Fruit fly (Drosophila melanogaster) whole organism, embryonic: ENCODE data around the gene sals.

ENCODE experiments used
- Bteb2 ChIP-seq: fragments of 200-800 bp; sonication (Bioruptor generic); optimal IDR thresholded peaks from 2 replicates; lab custom pipeline; 2016; ENCODE audit warnings: missing biosample characterization, missing genetic modification characterization
- CG10321 ChIP-seq: fragments of 200-800 bp; sonication (Bioruptor generic); IDR thresholded peaks from 2 replicates; pipeline ENCODE4 v1.3.6; 2022; ENCODE audit warnings: missing biosample characterization, missing genetic modification characterization
- CG10959 ChIP-seq: fragments of 200-800 bp; sonication (Bioruptor generic); IDR thresholded peaks from 2 replicates; pipeline ENCODE4 v1.3.6; 2022; ENCODE audit warnings: missing biosample characterization, missing genetic modification characterization
- CG11456 ChIP-seq: fragments of 200-800 bp; sonication (Bioruptor generic); IDR thresholded peaks from 3 replicates; pipeline ENCODE4 v1.3.6; 2022; ENCODE audit warnings: missing biosample characterization, missing genetic modification characterization
- CG11504 ChIP-seq: fragments of 200-800 bp; sonication (Bioruptor generic); optimal IDR thresholded peaks from 3 replicates; lab custom pipeline; 2019; ENCODE audit warnings: missing biosample characterization, mild to moderate bottlenecking, missing genetic modification characterization, moderate library complexity
- CG11723 ChIP-seq: fragments of 200-800 bp; sonication (Bioruptor generic); optimal IDR thresholded peaks from 2 replicates; lab custom pipeline; 2017; ENCODE audit warnings: missing biosample characterization, mild to moderate bottlenecking, missing genetic modification characterization
- CG12071 ChIP-seq: fragments of 200-800 bp; sonication (Bioruptor generic); optimal IDR thresholded peaks from 3 replicates; lab custom pipeline; 2018; ENCODE audit warnings: missing biosample characterization, mild to moderate bottlenecking, missing genetic modification characterization
- CG12155 ChIP-seq: fragments of 200-800 bp; sonication (Bioruptor generic); optimal IDR thresholded peaks from 3 replicates; lab custom pipeline; 2016; ENCODE audit warnings: missing biosample characterization, missing genetic modification characterization
- CG12391 ChIP-seq: fragments of 200-800 bp; sonication (Bioruptor generic); optimal IDR thresholded peaks from 3 replicates; lab custom pipeline; 2018; ENCODE audit warnings: missing biosample characterization, mild to moderate bottlenecking, missing genetic modification characterization, moderate library complexity
- CG13123 ChIP-seq: fragments of 200-800 bp; sonication (Bioruptor generic); optimal IDR thresholded peaks from 2 replicates; lab custom pipeline; 2016; ENCODE audit warnings: missing biosample characterization, missing genetic modification characterization
- CG14050 ChIP-seq: fragments of 200-800 bp; sonication (Bioruptor generic); IDR thresholded peaks from 3 replicates; pipeline ENCODE4 v1.3.6; 2022; ENCODE audit warnings: missing biosample characterization, missing genetic modification characterization
- CG17802 ChIP-seq: fragments of 200-800 bp; sonication (Bioruptor generic); optimal IDR thresholded peaks from 2 replicates; lab custom pipeline; 2018; ENCODE audit warnings: missing biosample characterization, mild to moderate bottlenecking, missing genetic modification characterization, moderate library complexity
- CG32532 ChIP-seq: fragments of 200-800 bp; sonication (Bioruptor generic); IDR thresholded peaks from 2 replicates; pipeline ENCODE4 v1.3.6; 2022; ENCODE audit warnings: missing biosample characterization, missing genetic modification characterization
- CG3407 ChIP-seq: fragments of 200-800 bp; sonication (Bioruptor generic); optimal IDR thresholded peaks from 2 replicates; lab custom pipeline; 2018; ENCODE audit warnings: missing biosample characterization, mild to moderate bottlenecking, missing genetic modification characterization
- CG4404 ChIP-seq: fragments of 200-800 bp; sonication (Bioruptor generic); IDR thresholded peaks from 2 replicates; pipeline ENCODE4 v1.3.6; 2022; ENCODE audit warnings: missing biosample characterization, missing genetic modification characterization
- CG6854 ChIP-seq: fragments of 200-800 bp; sonication (Bioruptor generic); optimal IDR thresholded peaks from 3 replicates; lab custom pipeline; 2017; ENCODE audit warnings: missing biosample characterization, mild to moderate bottlenecking, missing genetic modification characterization
- CG8281 ChIP-seq: fragments of 200-800 bp; sonication (Bioruptor generic); optimal IDR thresholded peaks from 2 replicates; lab custom pipeline; 2018; ENCODE audit warnings: missing biosample characterization, mild to moderate bottlenecking, missing genetic modification characterization, moderate library complexity
- Dip3 ChIP-seq: fragments of 200-800 bp; sonication (Bioruptor generic); optimal IDR thresholded peaks from 3 replicates; lab custom pipeline; 2016; ENCODE audit warnings: missing biosample characterization, missing genetic modification characterization
- Dll ChIP-seq: fragments of 200-800 bp; sonication (Bioruptor generic); IDR thresholded peaks from 4 replicates; pipeline ENCODE4 v1.3.6; 2022; ENCODE audit warnings: missing biosample characterization, missing genetic modification characterization; ENCODE audit not compliant: partially characterized antibody
- Doc2 ChIP-seq: fragments of 200-800 bp; sonication (Bioruptor generic); IDR thresholded peaks from 2 replicates; pipeline ENCODE4 v1.3.6; 2022; ENCODE audit warnings: missing biosample characterization, missing genetic modification characterization
- Dp ChIP-seq: fragments of 200-800 bp; sonication (Bioruptor generic); optimal IDR thresholded peaks from 2 replicates; lab custom pipeline; 2018; ENCODE audit warnings: missing biosample characterization, mild to moderate bottlenecking, missing genetic modification characterization, moderate library complexity
- Drgx ChIP-seq: fragments of 200-800 bp; sonication (Bioruptor generic); IDR thresholded peaks from 2 replicates; pipeline ENCODE4 v1.3.6; 2022; ENCODE audit warnings: missing biosample characterization, missing genetic modification characterization
- E2f2 ChIP-seq: fragments of 200-800 bp; sonication (Bioruptor generic); IDR thresholded peaks from 2 replicates; pipeline ENCODE4 v1.3.6; 2022; ENCODE audit warnings: missing biosample characterization, missing genetic modification characterization
- Eip74EF ChIP-seq, 2 experiments: fragments of 200-800 bp in 1 of 2; fragments of >200 bp in 1 of 2; sonication (Bioruptor generic) in 1 of 2; optimal IDR thresholded peaks; 2 replicates each; lab custom pipeline; 2017 to 2019; ENCODE audit warnings: missing biosample characterization in 2 of 2, missing genetic modification characterization in 2 of 2, mild to moderate bottlenecking in 1 of 2, moderate library complexity in 1 of 2
- HHEX ChIP-seq: fragments of 200-800 bp; sonication (Bioruptor generic); optimal IDR thresholded peaks from 3 replicates; lab custom pipeline; 2017; ENCODE audit warnings: missing biosample characterization, mild to moderate bottlenecking, missing genetic modification characterization, missing genetic modification reagents
- Jarid2 ChIP-seq: fragments of 200-800 bp; sonication (Bioruptor generic); optimal IDR thresholded peaks from 3 replicates; lab custom pipeline; 2017; ENCODE audit warnings: mild to moderate bottlenecking, missing biosample characterization, missing genetic modification reagents, missing genetic modification characterization
- Sox102F ChIP-seq: fragments of 200-800 bp; sonication (Bioruptor generic); optimal IDR thresholded peaks from 2 replicates; lab custom pipeline; 2018; ENCODE audit warnings: missing biosample characterization, mild to moderate bottlenecking, missing genetic modification characterization, moderate library complexity
- ab ChIP-seq: fragments of 200-800 bp; sonication (Bioruptor generic); optimal IDR thresholded peaks from 2 replicates; lab custom pipeline; 2016; ENCODE audit warnings: missing biosample characterization, missing genetic modification characterization
- abd-A ChIP-seq: fragments of 200-800 bp; sonication (Bioruptor generic); optimal IDR thresholded peaks from 3 replicates; lab custom pipeline; 2019; ENCODE audit warnings: missing biosample characterization, mild to moderate bottlenecking, missing genetic modification characterization, moderate library complexity
- ara ChIP-seq: fragments of 200-800 bp; sonication (Bioruptor generic); IDR thresholded peaks from 2 replicates; pipeline ENCODE4 v1.3.6; 2022; ENCODE audit warnings: missing biosample characterization, missing genetic modification characterization
- az2 ChIP-seq: fragments of 200-800 bp; sonication (Bioruptor generic); optimal IDR thresholded peaks from 3 replicates; lab custom pipeline; 2016; ENCODE audit warnings: missing biosample characterization, missing genetic modification characterization
- bcd ChIP-seq: fragments of 200-800 bp; sonication (Bioruptor generic); optimal IDR thresholded peaks from 2 replicates; lab custom pipeline; 2017; ENCODE audit warnings: missing biosample characterization, mild to moderate bottlenecking, missing genetic modification characterization
- cad ChIP-seq: fragments of >200 bp; optimal IDR thresholded peaks from 2 replicates; lab custom pipeline; 2017; ENCODE audit warnings: missing biosample characterization, missing genetic modification characterization
- cg ChIP-seq: fragments of 200-800 bp; sonication (Bioruptor generic); optimal IDR thresholded peaks from 3 replicates; lab custom pipeline; 2019; ENCODE audit warnings: missing biosample characterization, mild to moderate bottlenecking, missing genetic modification characterization, moderate library complexity
- chif ChIP-seq, 2 experiments: fragments of 200-800 bp; sonication (Bioruptor generic); optimal IDR thresholded peaks; 3 replicates each; lab custom pipeline; 2016; ENCODE audit warnings: missing biosample characterization in 2 of 2, missing genetic modification characterization in 2 of 2
- crol ChIP-seq: fragments of 200-800 bp; sonication (Bioruptor generic); IDR thresholded peaks from 2 replicates; pipeline ENCODE4 v1.3.6; 2022; ENCODE audit warnings: missing biosample characterization, missing genetic modification characterization
- gsb-n ChIP-seq: fragments of 200-800 bp; sonication (Bioruptor generic); optimal IDR thresholded peaks from 3 replicates; lab custom pipeline; 2018; ENCODE audit warnings: missing biosample characterization, mild to moderate bottlenecking, missing genetic modification characterization
- klu ChIP-seq: fragments of 200-800 bp; sonication (Bioruptor generic); IDR thresholded peaks from 2 replicates; pipeline ENCODE4 v1.3.6; 2022; ENCODE audit warnings: missing biosample characterization, missing genetic modification characterization
- kni ChIP-seq: fragments of 200-800 bp; sonication (Bioruptor generic); optimal IDR thresholded peaks from 3 replicates; lab custom pipeline; 2017; ENCODE audit warnings: mild to moderate bottlenecking, missing biosample characterization, missing genetic modification reagents, missing genetic modification characterization
- lola ChIP-seq, 3 experiments: fragments of >200 bp in 2 of 3; fragments of 200-800 bp in 1 of 3; sonication (Bioruptor generic) in 1 of 3; optimal IDR thresholded peaks; 2 replicates each; lab custom pipeline; 2017 to 2019; ENCODE audit warnings: missing biosample characterization in 3 of 3, missing genetic modification characterization in 3 of 3, mild to moderate bottlenecking in 1 of 3, moderate library complexity in 1 of 3
- maf-S ChIP-seq: fragments of 200-800 bp; sonication (Bioruptor generic); optimal IDR thresholded peaks from 2 replicates; lab custom pipeline; 2016; ENCODE audit warnings: missing biosample characterization, missing genetic modification characterization
- nerfin-1 ChIP-seq: fragments of 200-800 bp; sonication (Bioruptor generic); optimal IDR thresholded peaks from 3 replicates; lab custom pipeline; 2019; ENCODE audit warnings: missing biosample characterization, mild to moderate bottlenecking, missing genetic modification characterization, moderate library complexity
- onecut ChIP-seq: fragments of 200-800 bp; sonication (Bioruptor generic); IDR thresholded peaks from 2 replicates; pipeline ENCODE4 v1.3.6; 2022; ENCODE audit warnings: missing biosample characterization, missing genetic modification characterization
- peb ChIP-seq: fragments of 200-800 bp; sonication (Bioruptor generic); IDR thresholded peaks from 2 replicates; pipeline ENCODE4 v1.3.6; 2022; ENCODE audit warnings: missing biosample characterization, missing genetic modification characterization
- pita ChIP-seq: fragments of 200-800 bp; sonication (Bioruptor generic); optimal IDR thresholded peaks from 2 replicates; lab custom pipeline; 2017; ENCODE audit warnings: missing biosample characterization, mild to moderate bottlenecking, missing genetic modification characterization
- pum ChIP-seq: fragments of 200-800 bp; sonication (Bioruptor generic); optimal IDR thresholded peaks from 2 replicates; lab custom pipeline; 2016; ENCODE audit warnings: missing biosample characterization, missing genetic modification characterization
- shn ChIP-seq: fragments of 200-800 bp; sonication (Bioruptor generic); optimal IDR thresholded peaks from 3 replicates; lab custom pipeline; 2016; ENCODE audit warnings: missing biosample characterization, missing genetic modification characterization
- so ChIP-seq: fragments of 200-800 bp; sonication (Bioruptor generic); IDR thresholded peaks from 3 replicates; pipeline ENCODE4 v1.3.6; 2022; ENCODE audit warnings: missing biosample characterization, missing genetic modification characterization
- unc-4 ChIP-seq: fragments of 200-800 bp; sonication (Bioruptor generic); IDR thresholded peaks from 2 replicates; pipeline ENCODE4 v1.3.6; 2022; ENCODE audit warnings: missing biosample characterization, missing genetic modification characterization; ENCODE audit not compliant: partially characterized antibody
- zfh1 ChIP-seq: fragments of 200-800 bp; sonication (Bioruptor generic); IDR thresholded peaks from 3 replicates; pipeline ENCODE4 v1.3.6; 2022; ENCODE audit warnings: missing biosample characterization, missing genetic modification characterization

sals gene

dm6 chr3R:11421643-11422122, 29.9 kb downstream of the sals start, which contains the start of the genes ninaG and Sptz (continued):
- TF ChIP-seq unc-4 (GFP tag; lab: Robert Waterston, UW) (peak; percentile 61; the same call in 1 of the 2 replicates), bcd (GFP tag; lab: Kevin White, UChicago) (peak; percentile 94), maf-S (GFP tag; lab: Kevin White, UChicago) (peak; percentile 92), gsb-n (tag; lab: Kevin White, UChicago) (no peak), CG10321 (GFP tag; lab: Robert Waterston, UW) (peak; percentile 66), Jarid2 (GFP tag; lab: Kevin White, UChicago) (peak; percentile 67), CG32532 (peak; percentile 95), Dp (peak; percentile 78), CG12155 (peak; percentile 94), cad (GFP tag; lab: Kevin White, UChicago) (no peak), chif (GFP tag; optimal IDR thresholded peaks at IDR 0.05; lab: Kevin White, UChicago) (peak; percentile 95 to 96), crol (GFP tag; lab: Robert Waterston, UW) (peak; percentile 50; the same call in 1 of the 2 replicates), CG11504 (tag; lab: Kevin White, UChicago) (peak; percentile 89), CG3407 (GFP tag; lab: Kevin White, UChicago) (peak; percentile 83), zfh1 (GFP tag; lab: Robert Waterston, UW) (peak; percentile 97), CG12071 (GFP tag; lab: Kevin White, UChicago) (peak; percentile 48), Dip3 (GFP tag; lab: Kevin White, UChicago) (peak; percentile 96), CG14050 (peak; percentile 90), Drgx (GFP tag; lab: Robert Waterston, UW) (peak; percentile 93), kni (GFP tag; lab: Kevin White, UChicago) (no peak), CG11723 (GFP tag; lab: Kevin White, UChicago) (peak; percentile 87), lola (GFP tag; optimal IDR thresholded peaks at IDR 0.05; lab: Kevin White, UChicago) (peak in 1 of 3 experiments; percentile 92), ab (GFP tag; lab: Kevin White, UChicago) (peak; percentile 90), so (GFP tag; lab: Robert Waterston, UW) (peak; percentile 91; the same call in 2 of the 3 replicates), CG4404 (GFP tag; lab: Robert Waterston, UW) (peak; percentile 97), klu (GFP tag; lab: Robert Waterston, UW) (peak; percentile 94), onecut (GFP tag; lab: Robert Waterston, UW) (no peak; the same call in 1 of the 2 replicates), Eip74EF (GFP tag; optimal IDR thresholded peaks at IDR 0.05; lab: Kevin White, UChicago) (no peak), ara (GFP tag; lab: Robert Waterston, UW) (peak; percentile 91), CG13123 (GFP tag; lab: Kevin White, UChicago) (peak; percentile 91), Sox102F (peak; percentile 92), CG8281 (tag; lab: Kevin White, UChicago) (peak; percentile 63), pum (GFP tag; lab: Kevin White, UChicago) (peak; percentile 96), HHEX (GFP tag; lab: Kevin White, UChicago) (peak; percentile 83), Dll (GFP tag; lab: Robert Waterston, UW) (peak; percentile 73), CG10959 (GFP tag; lab: Robert Waterston, UW) (peak; percentile 93), CG11456 (GFP tag; lab: Robert Waterston, UW) (peak; percentile 95), nerfin-1 (tag; lab: Kevin White, UChicago) (peak; percentile 84), CG12391 (tag; lab: Kevin White, UChicago) (peak; percentile 95), az2 (GFP tag; lab: Kevin White, UChicago) (peak; percentile 96), Bteb2 (peak; percentile 89), Doc2 (peak; percentile 84), CG6854 (GFP tag; lab: Kevin White, UChicago) (peak; percentile 11), cg (GFP tag; lab: Kevin White, UChicago) (no peak), shn (GFP tag; lab: Kevin White, UChicago) (peak; percentile 94), peb (GFP tag; lab: Robert Waterston, UW) (peak; percentile 95), E2f2 (GFP tag; lab: Robert Waterston, UW) (peak; percentile 93), CG17802 (peak; percentile 83), abd-A (tag; lab: Kevin White, UChicago) (no peak), pita (no peak)
